Fruit fly (Drosophila melanogaster) whole organism, prepupa: ENCODE measurements around the gene raptor.

Source experiments
- CG8119 ChIP-seq: fragments of 200-800 bp; sonication (Bioruptor generic); IDR thresholded peaks from 3 replicates; pipeline ENCODE4 v1.3.6; 2022; ENCODE audit warnings: missing biosample characterization, missing genetic modification characterization
- Hr39 ChIP-seq: fragments of 200-800 bp; sonication (Bioruptor generic); optimal IDR thresholded peaks from 2 replicates; lab custom pipeline; 2016; ENCODE audit warnings: missing biosample characterization, missing genetic modification characterization
- dsx ChIP-seq: fragments of 200-800 bp; optimal IDR thresholded peaks from 3 replicates; lab custom pipeline; 2019; ENCODE audit warnings: missing biosample characterization, mild to moderate bottlenecking, missing genetic modification characterization, moderate library complexity; ENCODE audit not compliant: poor library complexity, severe bottlenecking

DNA sequence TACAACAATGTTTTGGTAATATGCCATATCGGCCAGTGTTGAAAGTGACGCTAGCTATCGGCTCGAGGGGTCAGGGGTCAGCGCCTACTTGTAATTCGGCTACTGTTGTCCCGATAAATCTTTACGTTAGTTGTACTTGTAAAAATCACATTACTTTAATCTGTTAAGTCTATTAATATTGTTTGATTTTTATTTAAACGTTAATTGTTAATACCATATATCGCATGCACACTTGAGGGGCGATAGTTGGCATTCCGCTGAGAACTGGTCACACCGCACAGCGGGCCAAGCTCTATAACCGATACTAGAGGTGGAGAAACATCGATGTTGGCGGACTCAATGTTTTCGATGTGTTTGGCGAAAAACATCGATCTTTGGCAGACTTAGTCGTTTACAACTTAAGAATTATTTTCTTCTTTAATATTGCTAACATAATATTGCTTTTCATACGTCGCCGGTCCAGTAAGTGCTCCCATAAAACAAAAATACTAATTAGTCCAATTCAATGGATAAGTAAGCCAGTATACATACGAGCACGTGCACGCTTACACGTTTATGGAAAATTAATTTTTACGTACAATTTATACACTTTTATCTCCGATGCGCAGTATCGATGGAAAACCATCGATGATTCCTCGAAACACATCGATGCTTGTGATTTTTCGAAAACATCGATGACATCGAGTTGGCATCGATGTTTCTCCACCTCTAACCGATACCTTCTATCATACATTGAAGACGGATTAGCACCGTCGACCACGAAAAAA, 52.6 kb downstream of the raptor start, which contains the start of the genes rux and MCTS1:
- TF ChIP-seq Hr39 (GFP tag; lab: Kevin White, UChicago) (peak; percentile 39), dsx (GFP tag; lab: Kevin White, UChicago) (peak; percentile 92), CG8119 (GFP tag; lab: Robert Waterston, UW) (no peak)
